Fruit fly (Drosophila melanogaster): Measurements from ENCODE around the gene bif.

Gene bif

dm6 chrX:11731665-11732064 is 52.9 kb downstream of the bif start, which contains the start of gene inaF-C:
TSS of gene inaF-C (minus strand) at chrX:11731765.
- TF ChIP-seq Hr39 (GFP tag; optimal IDR thresholded peaks at IDR 0.05) = no peak
- TF ChIP-seq eg (GFP tag; IDR thresholded peaks at IDR 0.05) = no peak
- no peak for TF ChIP-seq net (GFP tag; optimal IDR thresholded peaks at IDR 0.05)
- TF ChIP-seq CG11762 (GFP tag; optimal IDR thresholded peaks at IDR 0.05; ENCODE audit: insufficient read depth) = no peak
- no peak for TF ChIP-seq Eip78C (GFP tag)
- no peak for TF ChIP-seq Ets96B (tag; optimal IDR thresholded peaks at IDR 0.05)
- TF ChIP-seq CG32006 (GFP tag; optimal IDR thresholded peaks at IDR 0.05) = no peak
- TF ChIP-seq CG10631 (GFP tag; optimal IDR thresholded peaks at IDR 0.05) = no peak
- TF ChIP-seq spab (GFP tag; optimal IDR thresholded peaks at IDR 0.05) = no peak
- no peak for TF ChIP-seq svp (GFP tag)
- no peak for TF ChIP-seq CG6276 (GFP tag; optimal IDR thresholded peaks at IDR 0.05)
- no peak for TF ChIP-seq ss (GFP tag; optimal IDR thresholded peaks at IDR 0.05)
- no peak for TF ChIP-seq Sox14 (GFP tag; optimal IDR thresholded peaks at IDR 0.05)
- no peak for TF ChIP-seq Eip75B (GFP tag; optimal IDR thresholded peaks at IDR 0.05)
- TF ChIP-seq CG8632 (GFP tag; optimal IDR thresholded peaks at IDR 0.05) = no peak
- no peak for TF ChIP-seq Sox15 (GFP tag; optimal IDR thresholded peaks at IDR 0.05)
- TF ChIP-seq fd85E (GFP tag; optimal IDR thresholded peaks at IDR 0.05) = no peak

DNA sequence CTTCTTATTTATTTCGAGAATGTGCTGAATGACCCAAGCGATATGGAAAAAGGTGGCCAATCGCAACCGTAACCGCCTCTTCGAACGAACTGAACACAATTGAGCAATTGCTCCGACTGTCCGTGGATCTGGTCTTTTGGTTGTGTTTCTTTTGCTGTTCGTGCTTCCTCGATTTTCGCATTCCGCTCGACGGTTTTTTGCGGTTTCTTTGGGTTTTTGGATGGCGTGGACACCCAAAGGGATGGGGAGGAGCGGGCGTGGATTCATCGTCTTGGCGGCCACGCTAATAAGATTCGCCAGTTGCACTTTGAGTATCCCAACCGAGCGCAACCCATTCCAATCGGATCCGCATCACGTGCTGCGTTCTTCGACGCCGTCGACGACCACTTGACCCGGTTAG is 53.9 kb downstream of the bif start, which contains the start of gene inaF-B:
inaF-B (minus strand) TSS at position 101 of the 400 bp plus-strand sequence.
- no peak for TF ChIP-seq topi (GFP tag; optimal IDR thresholded peaks at IDR 0.05)
- TF ChIP-seq salr (GFP tag; optimal IDR thresholded peaks at IDR 0.05) = no peak
- TF ChIP-seq CG8632 (GFP tag; optimal IDR thresholded peaks at IDR 0.05) = no peak
- no peak for TF ChIP-seq CG8119 (GFP tag; IDR thresholded peaks at IDR 0.05)
- no peak for TF ChIP-seq CG6792 (GFP tag; optimal IDR thresholded peaks at IDR 0.05)
- no peak for TF ChIP-seq CG1621 (tag; optimal IDR thresholded peaks at IDR 0.05)

dm6 chrX:11733795-11734194 is 55.0 kb downstream of the bif start, which contains the start of gene inaF-A:
TSS of gene inaF-A (minus strand) at chrX:11733895.
- no peak for TF ChIP-seq CG16779 (tag; optimal IDR thresholded peaks at IDR 0.05)
- peak; percentile 18 for TF ChIP-seq Eip78C (GFP tag)
- TF ChIP-seq CG32006 (GFP tag; optimal IDR thresholded peaks at IDR 0.05) = peak; percentile 33
- no peak for TF ChIP-seq Lpt (GFP tag; optimal IDR thresholded peaks at IDR 0.05)

dm6 chrX:11736421-11736820 is 57.7 kb downstream of the bif start:
- no peak for TF ChIP-seq CG11762 (GFP tag; optimal IDR thresholded peaks at IDR 0.05; ENCODE audit: insufficient read depth)
- no peak for TF ChIP-seq lz (GFP tag; optimal IDR thresholded peaks at IDR 0.05)
- TF ChIP-seq Hr38 (GFP tag; optimal IDR thresholded peaks at IDR 0.05) = no peak
- TF ChIP-seq CG8119 (GFP tag; IDR thresholded peaks at IDR 0.05) = peak; percentile 57; the same call in 2 of the 3 replicates
- no peak for TF ChIP-seq CG6808 (GFP tag; optimal IDR thresholded peaks at IDR 0.05)
- peak; percentile 38 for TF ChIP-seq Lpt (GFP tag; optimal IDR thresholded peaks at IDR 0.05)
- no peak for TF ChIP-seq CG8319 (GFP tag; optimal IDR thresholded peaks at IDR 0.05)
- peak; percentile 77 for TF ChIP-seq CG15336 (GFP tag; IDR thresholded peaks at IDR 0.05)
- no peak for TF ChIP-seq svp (GFP tag)
- peak; percentile 8 for TF ChIP-seq Sox102F (GFP tag; optimal IDR thresholded peaks at IDR 0.05)
- TF ChIP-seq CG10669 (GFP tag; optimal IDR thresholded peaks at IDR 0.05) = no peak
- TF ChIP-seq CG11902 (GFP tag; optimal IDR thresholded peaks at IDR 0.05) = no peak
- TF ChIP-seq CG10631 (GFP tag; optimal IDR thresholded peaks at IDR 0.05) = peak; percentile 9
- no peak for TF ChIP-seq CG34406 (GFP tag; optimal IDR thresholded peaks at IDR 0.05)
- no peak for TF ChIP-seq Eip93F (GFP tag; optimal IDR thresholded peaks at IDR 0.05)
- no peak for TF ChIP-seq CG8632 (GFP tag; optimal IDR thresholded peaks at IDR 0.05)
- TF ChIP-seq net (GFP tag; optimal IDR thresholded peaks at IDR 0.05) = peak; percentile 2
- no peak for TF ChIP-seq ss (GFP tag; optimal IDR thresholded peaks at IDR 0.05)
- TF ChIP-seq CG4318 (GFP tag; optimal IDR thresholded peaks at IDR 0.05) = peak; percentile 38
- peak; percentile 52; the same call in 1 of the 3 replicates for TF ChIP-seq eg (GFP tag; IDR thresholded peaks at IDR 0.05)
- peak; percentile 25 for TF ChIP-seq Hr39 (GFP tag; optimal IDR thresholded peaks at IDR 0.05)
- peak; percentile 77 for TF ChIP-seq CG32006 (GFP tag; optimal IDR thresholded peaks at IDR 0.05)
- TF ChIP-seq Ets21C (GFP tag; optimal IDR thresholded peaks at IDR 0.05) = no peak
- TF ChIP-seq spab (GFP tag; optimal IDR thresholded peaks at IDR 0.05) = no peak
- TF ChIP-seq CG6163 (GFP tag; IDR thresholded peaks at IDR 0.05) = peak; percentile 45; the same call in 2 of the 3 replicates
- TF ChIP-seq CG31627 (GFP tag; optimal IDR thresholded peaks at IDR 0.05) = peak; percentile 14
- peak; percentile 51 for TF ChIP-seq pdm3 (GFP tag; optimal IDR thresholded peaks at IDR 0.05)
- TF ChIP-seq salr (GFP tag; optimal IDR thresholded peaks at IDR 0.05) = peak in 1 of 2 experiments; percentile 3
- TF ChIP-seq Eip78C (GFP tag) = peak; percentile 66
- peak; percentile 5 for TF ChIP-seq Met (GFP tag; optimal IDR thresholded peaks at IDR 0.05)
- peak; percentile 39 for TF ChIP-seq CG6276 (GFP tag; optimal IDR thresholded peaks at IDR 0.05)
- no peak for TF ChIP-seq CG6854 (GFP tag; optimal IDR thresholded peaks at IDR 0.05)
- TF ChIP-seq acj6 (GFP tag; optimal IDR thresholded peaks at IDR 0.05) = peak; percentile 17
- peak; percentile 25 for TF ChIP-seq Hr4 (GFP tag; optimal IDR thresholded peaks at IDR 0.05)
- no peak for TF ChIP-seq Blimp-1 (GFP tag; optimal IDR thresholded peaks at IDR 0.05)
